Worm (Caenorhabditis elegans) whole organism, L4 larva: ENCODE data around the gene F40G9.8.

Experiments
- F44E2.7 ChIP-seq: fragments of 200-800 bp; sonication (Bioruptor generic); IDR thresholded peaks from 2 replicates; pipeline ENCODE4 v2.1.2; 2022; ENCODE audit warnings: missing genetic modification characterization, missing compliant biosample characterization
- T20F7.1 ChIP-seq: fragments of 200-800 bp; sonication (Bioruptor generic); optimal IDR thresholded peaks from 2 replicates; lab custom pipeline; 2018; ENCODE audit warnings: mild to moderate bottlenecking, missing genetic modification characterization, missing compliant biosample characterization
- T26A8.4 ChIP-seq: fragments of 200-800 bp; sonication (Bioruptor generic); IDR thresholded peaks from 2 replicates; pipeline ENCODE4 v1.3.6; 2022; ENCODE audit warnings: missing genetic modification characterization, missing compliant biosample characterization
- Y5F2A.4 ChIP-seq: fragments of 200-800 bp; sonication (Bioruptor generic); optimal IDR thresholded peaks from 2 replicates; lab custom pipeline; 2018; ENCODE audit warnings: mild to moderate bottlenecking, missing genetic modification characterization, missing compliant biosample characterization
- ZK337.2 ChIP-seq: fragments of 200-800 bp; sonication (Bioruptor generic); IDR thresholded peaks from 2 replicates; pipeline ENCODE4 v1.3.6; 2022; ENCODE audit warnings: missing genetic modification reagents, missing genetic modification characterization, missing compliant biosample characterization
- arid-1 ChIP-seq: fragments of 200-800 bp; sonication (Bioruptor generic); conservative IDR thresholded peaks from 2 replicates; pipeline ENCODE4 v1.3.6; 2022; ENCODE audit warnings: missing genetic modification reagents, missing genetic modification characterization, missing compliant biosample characterization
- ceh-62 ChIP-seq: sonication (generic microtip); optimal IDR thresholded peaks from 2 replicates; lab custom pipeline; 2017; ENCODE audit warnings: missing biosample characterization, missing genetic modification characterization
- daf-12 ChIP-seq: fragments of 150-350 bp; optimal IDR thresholded peaks from 2 replicates; lab custom pipeline; 2014; ENCODE audit warnings: missing biosample characterization, missing genetic modification reagents, missing genetic modification characterization
- daf-16 ChIP-seq, 3 experiments: sonication (generic microtip); optimal IDR thresholded peaks; 2 replicates each; lab custom pipeline; 2016 to 2017; ENCODE audit warnings: missing genetic modification characterization in 3 of 3, missing genetic modification reagents in 3 of 3, mild to moderate bottlenecking in 2 of 3, missing compliant biosample characterization in 2 of 3, missing biosample characterization in 1 of 3, moderate library complexity in 1 of 3
- dmd-9 ChIP-seq: fragments of 200-800 bp; sonication (Bioruptor generic); IDR thresholded peaks from 2 replicates; pipeline ENCODE4 v1.3.6; 2022; ENCODE audit warnings: missing genetic modification reagents, missing genetic modification characterization, missing compliant biosample characterization
- dpl-1 ChIP-seq: fragments of 150-350 bp; optimal IDR thresholded peaks from 2 replicates; lab custom pipeline; 2014; ENCODE audit warnings: missing biosample characterization, missing genetic modification reagents, missing genetic modification characterization
- dve-1 ChIP-seq: sonication (generic microtip); optimal IDR thresholded peaks from 2 replicates; lab custom pipeline; 2017; ENCODE audit warnings: antibody characterized with exemption, mild to moderate bottlenecking, missing genetic modification characterization, missing compliant biosample characterization; ENCODE audit not compliant: insufficient read depth
- egl-43 ChIP-seq: fragments of 200-800 bp; sonication (Bioruptor generic); IDR thresholded peaks from 2 replicates; pipeline ENCODE4 v1.3.6; 2022; ENCODE audit warnings: missing genetic modification reagents, missing genetic modification characterization, missing compliant biosample characterization
- hlh-11 ChIP-seq: fragments of 200-800 bp; sonication (Bioruptor generic); optimal IDR thresholded peaks from 2 replicates; lab custom pipeline; 2018; ENCODE audit warnings: mild to moderate bottlenecking, missing genetic modification characterization, missing compliant biosample characterization
- hlh-30 ChIP-seq: sonication (generic microtip); optimal IDR thresholded peaks from 2 replicates; lab custom pipeline; 2017; ENCODE audit warnings: antibody characterized with exemption, mild to moderate bottlenecking, missing genetic modification characterization, missing compliant biosample characterization; ENCODE audit not compliant: insufficient read depth
- hmg-1.1 ChIP-seq: fragments of 200-800 bp; sonication (Bioruptor generic); IDR thresholded peaks from 2 replicates; pipeline ENCODE4 v1.3.6; 2022; ENCODE audit warnings: missing genetic modification reagents, missing genetic modification characterization, missing compliant biosample characterization
- lin-13 ChIP-seq: fragments of 150-350 bp; optimal IDR thresholded peaks from 2 replicates; lab custom pipeline; 2014; ENCODE audit warnings: missing biosample characterization, missing genetic modification reagents, missing genetic modification characterization
- lin-39 ChIP-seq: fragments of 150-350 bp; optimal IDR thresholded peaks from 2 replicates; lab custom pipeline; 2014; ENCODE audit warnings: missing biosample characterization, missing genetic modification reagents, missing genetic modification characterization
- lir-3 ChIP-seq: sonication (generic microtip); optimal IDR thresholded peaks from 2 replicates; lab custom pipeline; 2016; ENCODE audit warnings: mild to moderate bottlenecking, missing genetic modification characterization, missing compliant biosample characterization
- lsy-2 ChIP-seq, 2 experiments: fragments of 150-350 bp in 1 of 2; sonication (generic microtip) in 1 of 2; optimal IDR thresholded peaks; 2 replicates each; lab custom pipeline; 2014 to 2017; ENCODE audit warnings: missing biosample characterization in 2 of 2, missing genetic modification characterization in 2 of 2
- mdl-1 ChIP-seq, 2 experiments: fragments of 150-350 bp in 1 of 2; sonication (generic microtip) in 1 of 2; optimal IDR thresholded peaks; 2 replicates each; lab custom pipeline; 2014 to 2017; ENCODE audit warnings: missing biosample characterization in 2 of 2, missing genetic modification characterization in 2 of 2
- mep-1 ChIP-seq: fragments of 150-350 bp; sonication (generic microtip); optimal IDR thresholded peaks from 3 replicates; lab custom pipeline; 2014; ENCODE audit warnings: missing biosample characterization, missing genetic modification characterization
- mxl-3 ChIP-seq: fragments of 200-800 bp; sonication (Bioruptor generic); optimal IDR thresholded peaks from 2 replicates; lab custom pipeline; 2018; ENCODE audit warnings: mild to moderate bottlenecking, missing genetic modification characterization, missing compliant biosample characterization
- nhr-10 ChIP-seq: fragments of 150-350 bp; optimal IDR thresholded peaks from 2 replicates; lab custom pipeline; 2014; ENCODE audit warnings: missing biosample characterization, missing genetic modification characterization
- nhr-102 ChIP-seq: sonication (generic microtip); optimal IDR thresholded peaks from 2 replicates; lab custom pipeline; 2016; ENCODE audit warnings: mild to moderate bottlenecking, missing genetic modification characterization, moderate library complexity, missing compliant biosample characterization
- nhr-25 ChIP-seq: sonication (generic microtip); optimal IDR thresholded peaks from 2 replicates; lab custom pipeline; 2017; ENCODE audit warnings: missing genetic modification characterization, mild to moderate bottlenecking, missing compliant biosample characterization, antibody characterized with exemption, moderate library complexity, borderline replicate concordance; ENCODE audit not compliant: insufficient read depth
- nhr-28 ChIP-seq: fragments of 150-350 bp; optimal IDR thresholded peaks from 2 replicates; lab custom pipeline; 2014; ENCODE audit warnings: missing biosample characterization, missing genetic modification characterization
- nhr-41 ChIP-seq: fragments of 200-800 bp; sonication (Bioruptor generic); IDR thresholded peaks from 2 replicates; pipeline ENCODE4 v1.3.6; 2022; ENCODE audit warnings: missing genetic modification reagents, missing genetic modification characterization, missing compliant biosample characterization
- nhr-42 ChIP-seq: fragments of 200-800 bp; sonication (Bioruptor generic); IDR thresholded peaks from 2 replicates; pipeline ENCODE4 v1.3.6; 2022; ENCODE audit warnings: missing genetic modification characterization, missing compliant biosample characterization
- nhr-6 ChIP-seq: fragments of 150-350 bp; optimal IDR thresholded peaks from 2 replicates; lab custom pipeline; 2014; ENCODE audit warnings: missing biosample characterization, missing genetic modification characterization
- nhr-76 ChIP-seq: fragments of 150-350 bp; optimal IDR thresholded peaks from 2 replicates; lab custom pipeline; 2014; ENCODE audit warnings: missing biosample characterization, missing genetic modification characterization
- php-3 ChIP-seq: fragments of 200-800 bp; sonication (Bioruptor generic); IDR thresholded peaks from 2 replicates; pipeline ENCODE4 v1.3.6; 2022; ENCODE audit warnings: missing genetic modification reagents, missing genetic modification characterization, missing compliant biosample characterization
- pqm-1 ChIP-seq: sonication (generic microtip); optimal IDR thresholded peaks from 2 replicates; lab custom pipeline; 2017; ENCODE audit warnings: missing biosample characterization, missing genetic modification characterization
- skn-1 ChIP-seq: fragments of 150-350 bp; optimal IDR thresholded peaks from 2 replicates; lab custom pipeline; 2014; ENCODE audit warnings: missing biosample characterization, missing genetic modification characterization
- tra-1 ChIP-seq: fragments of 200-800 bp; sonication (Bioruptor generic); IDR thresholded peaks from 2 replicates; pipeline ENCODE4 v1.3.6; 2022; ENCODE audit warnings: missing genetic modification reagents, missing genetic modification characterization, missing compliant biosample characterization
- vab-7 ChIP-seq: fragments of 200-800 bp; sonication (Bioruptor generic); IDR thresholded peaks from 2 replicates; pipeline ENCODE4 v1.3.6; 2022; ENCODE audit warnings: missing genetic modification reagents, missing genetic modification characterization, missing compliant biosample characterization
- zag-1 ChIP-seq: fragments of 150-350 bp; optimal IDR thresholded peaks from 2 replicates; lab custom pipeline; 2014; ENCODE audit warnings: missing biosample characterization, missing genetic modification characterization
- zfp-3 ChIP-seq: fragments of 200-800 bp; sonication (Bioruptor generic); conservative IDR thresholded peaks from 2 replicates; pipeline ENCODE4 v1.3.6; 2022; ENCODE audit warnings: missing genetic modification reagents, missing genetic modification characterization, missing compliant biosample characterization
- zip-11 ChIP-seq: fragments of 200-800 bp; sonication (Bioruptor generic); IDR thresholded peaks from 2 replicates; pipeline ENCODE4 v1.3.6; 2022; ENCODE audit warnings: missing genetic modification characterization, missing compliant biosample characterization
- zip-2 ChIP-seq: fragments of 150-350 bp; optimal IDR thresholded peaks from 2 replicates; lab custom pipeline; 2014; ENCODE audit warnings: missing biosample characterization, missing genetic modification characterization
- ztf-7 ChIP-seq: fragments of 150-350 bp; optimal IDR thresholded peaks from 2 replicates; lab custom pipeline; 2014; ENCODE audit warnings: missing biosample characterization, missing genetic modification characterization

Gene F40G9.8

ce11 chrIII:131627-132026, 33.0 kb downstream of the F40G9.8 start (continued):
- TF ChIP-seq ceh-62 (tag; lab: Kevin White, UChicago): no peak
- TF ChIP-seq php-3 (GFP tag; lab: Robert Waterston, UW): no peak
- peak; percentile 50 for TF ChIP-seq dpl-1 (GFP tag; lab: Kevin White, UChicago)
- TF ChIP-seq nhr-76: no peak
- no peak for TF ChIP-seq zfp-3
- no peak for TF ChIP-seq ztf-7
- TF ChIP-seq mep-1: no peak
- peak; percentile 16 for TF ChIP-seq nhr-102 (tag; lab: Kevin White, UChicago)
- no peak for TF ChIP-seq nhr-25 (tag; lab: Kevin White, UChicago)
- no peak for TF ChIP-seq lir-3 (tag; lab: Kevin White, UChicago)
- TF ChIP-seq dve-1 (tag; lab: Kevin White, UChicago): peak; percentile 81
- no peak for TF ChIP-seq zip-11 (GFP tag; lab: Robert Waterston, UW)
- TF ChIP-seq hlh-30 (tag; lab: Kevin White, UChicago): peak; percentile 36
- TF ChIP-seq daf-12 (tag; lab: Kevin White, UChicago): no peak
- no peak for TF ChIP-seq lsy-2 (tag; optimal IDR thresholded peaks at IDR 0.05; lab: Kevin White, UChicago)
- TF ChIP-seq dmd-9: no peak
- TF ChIP-seq mxl-3 (GFP tag; lab: Kevin White, UChicago): no peak
- TF ChIP-seq F44E2.7 (GFP tag; lab: Robert Waterston, UW): no peak
- TF ChIP-seq lin-13 (GFP tag; lab: Kevin White, UChicago): peak; percentile 31
- no peak for TF ChIP-seq T26A8.4 (GFP tag; lab: Robert Waterston, UW)
- TF ChIP-seq nhr-6 (tag; lab: Kevin White, UChicago): peak; percentile 55
- no peak for TF ChIP-seq vab-7 (GFP tag; lab: Robert Waterston, UW)
- no peak for TF ChIP-seq skn-1 (tag; lab: Kevin White, UChicago)
- TF ChIP-seq, all 104 proteins: peak for 17

ce11 chrIII:130650-131049, 34.0 kb downstream of the F40G9.8 start, which contains the start of the genes nhr-280 and C29F9.2:
Gene nhr-280, minus strand, starts transcription at chrIII:130750.
Gene C29F9.2, plus strand, starts transcription at chrIII:130947.
- TF ChIP-seq zip-2 (tag; lab: Kevin White, UChicago) (no peak), hmg-1.1 (GFP tag; lab: Robert Waterston, UW) (no peak), egl-43 (GFP tag; lab: Robert Waterston, UW) (no peak), lin-39 (tag; lab: Kevin White, UChicago) (no peak), lin-13 (GFP tag; lab: Kevin White, UChicago) (no peak), daf-16 (GFP tag; optimal IDR thresholded peaks at IDR 0.05; lab: Kevin White, UChicago) (no peak), daf-16 (tag; optimal IDR thresholded peaks at IDR 0.05; lab: Kevin White, UChicago) (peak; percentile 78), lir-3 (tag; lab: Kevin White, UChicago) (no peak), pqm-1 (tag; lab: Kevin White, UChicago) (peak; percentile 10), T20F7.1 (GFP tag; lab: Kevin White, UChicago) (no peak), hlh-11 (tag; lab: Kevin White, UChicago) (peak; percentile 13), dve-1 (tag; lab: Kevin White, UChicago) (peak; percentile 40), nhr-10 (tag; lab: Kevin White, UChicago) (no peak), ZK337.2 (GFP tag; lab: Robert Waterston, UW) (no peak), vab-7 (GFP tag; lab: Robert Waterston, UW) (no peak), tra-1 (GFP tag; lab: Robert Waterston, UW) (no peak), arid-1 (GFP tag; lab: Robert Waterston, UW) (no peak), zag-1 (tag; lab: Kevin White, UChicago) (no peak), nhr-102 (tag; lab: Kevin White, UChicago) (no peak)

ce11 chrIII:124478-124877, 40.2 kb downstream of the F40G9.8 start, which contains the start of gene pals-23:
Gene pals-23, plus strand, starts transcription at chrIII:124778.
- TF ChIP-seq dmd-9: no peak
- no peak for TF ChIP-seq Y5F2A.4
- TF ChIP-seq mdl-1 (tag; optimal IDR thresholded peaks at IDR 0.05; lab: Kevin White, UChicago): no peak
- no peak for TF ChIP-seq nhr-41 (GFP tag; lab: Robert Waterston, UW)
- no peak for TF ChIP-seq nhr-28 (tag; lab: Kevin White, UChicago)
- no peak for TF ChIP-seq nhr-42 (GFP tag; lab: Robert Waterston, UW)
